Worm (Caenorhabditis elegans): ENCODE data around the gene nas-38.

DNA sequence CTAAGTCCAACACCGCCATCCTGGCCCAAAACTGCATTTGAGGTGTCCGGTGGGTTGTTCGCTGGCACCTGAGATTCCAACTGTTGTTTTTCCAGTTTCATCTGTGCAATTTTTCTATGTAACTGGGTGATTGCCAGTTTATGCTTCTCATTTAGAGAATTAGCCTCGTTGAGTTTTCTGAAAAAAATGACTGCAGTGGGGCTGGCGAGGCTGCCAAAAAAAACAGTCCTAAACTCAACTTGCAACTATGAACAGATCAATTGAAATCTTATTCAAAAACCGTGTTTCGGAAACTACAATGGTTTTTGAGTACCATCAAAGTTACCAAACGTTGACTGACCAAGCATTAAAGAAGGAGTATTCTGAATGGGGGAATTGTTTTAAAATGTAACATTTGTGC lies 4.1 kb upstream of the nas-38 start, which contains the start of gene F57C12.6:
- TF ChIP-seq ref-1 (GFP tag; conservative IDR thresholded peaks at IDR 0.05) = no peak
- TF ChIP-seq ztf-23 (GFP tag; IDR thresholded peaks at IDR 0.05) = no peak
- TF ChIP-seq tab-1 (GFP tag; IDR thresholded peaks at IDR 0.05) = no peak

All from whole organism, midembryonic.